Worm (Caenorhabditis elegans) whole organism, late embryonic: ENCODE measurements around the gene talp-3.

Experiments
- C08G9.2 ChIP-seq: sonication (generic microtip); optimal IDR thresholded peaks from 2 replicates; lab custom pipeline; 2016; ENCODE audit warnings: mild to moderate bottlenecking, missing genetic modification characterization, moderate library complexity, missing compliant biosample characterization
- ahr-1 ChIP-seq: sonication (generic microtip); optimal IDR thresholded peaks from 2 replicates; lab custom pipeline; 2016; ENCODE audit warnings: missing genetic modification characterization, missing compliant biosample characterization
- ama-1 ChIP-seq: fragments of 150-350 bp; optimal IDR thresholded peaks from 2 replicates; lab custom pipeline; 2014
- ceh-18 ChIP-seq: sonication (generic microtip); optimal IDR thresholded peaks from 2 replicates; lab custom pipeline; 2016; ENCODE audit warnings: missing genetic modification characterization, missing compliant biosample characterization
- ceh-45 ChIP-seq: fragments of 200-800 bp; sonication (Bioruptor generic); IDR thresholded peaks from 2 replicates; pipeline ENCODE4 v1.3.6; 2022; ENCODE audit warnings: missing genetic modification reagents, missing genetic modification characterization, missing compliant biosample characterization
- elt-4 ChIP-seq: sonication (generic microtip); optimal IDR thresholded peaks from 2 replicates; lab custom pipeline; 2016; ENCODE audit warnings: missing genetic modification characterization, missing compliant biosample characterization
- fkh-10 ChIP-seq: fragments of 150-350 bp; optimal IDR thresholded peaks from 2 replicates; lab custom pipeline; 2014; ENCODE audit warnings: missing biosample characterization, missing genetic modification reagents, missing genetic modification characterization
- nhr-232 ChIP-seq: sonication (generic microtip); optimal IDR thresholded peaks from 2 replicates; lab custom pipeline; 2016; ENCODE audit warnings: missing genetic modification characterization, missing compliant biosample characterization
- pax-1 ChIP-seq: fragments of 150-350 bp; optimal IDR thresholded peaks from 2 replicates; lab custom pipeline; 2014; ENCODE audit warnings: missing biosample characterization, missing genetic modification characterization
- zip-5 ChIP-seq: sonication (generic microtip); optimal IDR thresholded peaks from 2 replicates; lab custom pipeline; 2016; ENCODE audit warnings: missing genetic modification characterization, missing compliant biosample characterization

DNA sequence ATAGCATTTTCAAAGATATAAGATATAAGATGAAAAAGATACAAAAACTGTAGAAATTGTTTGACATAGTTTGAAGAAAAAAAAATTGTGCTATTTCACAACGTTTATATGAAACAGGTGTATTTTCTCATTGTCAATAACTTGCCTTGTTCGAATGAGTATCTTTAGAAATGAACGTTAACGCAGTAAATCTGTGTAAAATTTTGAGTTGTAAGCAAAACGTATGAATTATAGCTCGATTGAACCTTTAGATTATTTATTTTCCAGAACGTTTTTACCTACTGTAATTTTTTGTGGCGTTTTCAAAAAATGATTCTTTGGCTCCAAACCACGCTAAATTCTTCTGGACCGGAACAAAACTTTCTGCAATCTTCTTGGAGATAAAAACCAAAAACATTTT, 21.5 kb downstream of the talp-3 start:
- no peak for TF ChIP-seq ceh-45 (GFP tag; lab: Robert Waterston, UW)
- no peak for TF ChIP-seq pax-1 (tag; lab: Kevin White, UChicago)
- TF ChIP-seq fkh-10 (GFP tag; lab: Kevin White, UChicago), result no peak
- TF ChIP-seq ahr-1 (tag; lab: Kevin White, UChicago), result no peak
- TF ChIP-seq elt-4 (tag; lab: Kevin White, UChicago), result no peak
- TF ChIP-seq ama-1 (lab: Kevin White, UChicago), result no peak
- TF ChIP-seq ceh-18 (tag; lab: Kevin White, UChicago), result no peak
- no peak for TF ChIP-seq nhr-232
- TF ChIP-seq zip-5, result no peak
- no peak for TF ChIP-seq C08G9.2 (tag; lab: Kevin White, UChicago)
